Worm (Caenorhabditis elegans): ENCODE data around the gene Y59H11AR.4.

Y59H11AR.4 gene

ce11 chrIV:8631033-8631432, 30.5 kb upstream of the Y59H11AR.4 start, which contains the start of gene dgk-4:
TSS of gene dgk-4 (plus strand) at chrIV:8631333.
- TF ChIP-seq dve-1 (tag; optimal IDR thresholded peaks at IDR 0.05; ENCODE audit: insufficient read depth) (no peak), sdz-12 (GFP tag; optimal IDR thresholded peaks at IDR 0.05) (no peak), unc-130 (GFP tag; optimal IDR thresholded peaks at IDR 0.05) (no peak), vab-7 (GFP tag; IDR thresholded peaks at IDR 0.05) (no peak), madf-9 (GFP tag; conservative IDR thresholded peaks at IDR 0.05) (no peak)

- TF ChIP-seq fkh-10 (GFP tag; optimal IDR thresholded peaks at IDR 0.05) (no peak), hlh-30 (tag; optimal IDR thresholded peaks at IDR 0.05; ENCODE audit: insufficient read depth) (peak; percentile 29)
Observed at ce11 chrIV:8630243-8630642, 29.7 kb upstream of the Y59H11AR.4 start.

DNA sequence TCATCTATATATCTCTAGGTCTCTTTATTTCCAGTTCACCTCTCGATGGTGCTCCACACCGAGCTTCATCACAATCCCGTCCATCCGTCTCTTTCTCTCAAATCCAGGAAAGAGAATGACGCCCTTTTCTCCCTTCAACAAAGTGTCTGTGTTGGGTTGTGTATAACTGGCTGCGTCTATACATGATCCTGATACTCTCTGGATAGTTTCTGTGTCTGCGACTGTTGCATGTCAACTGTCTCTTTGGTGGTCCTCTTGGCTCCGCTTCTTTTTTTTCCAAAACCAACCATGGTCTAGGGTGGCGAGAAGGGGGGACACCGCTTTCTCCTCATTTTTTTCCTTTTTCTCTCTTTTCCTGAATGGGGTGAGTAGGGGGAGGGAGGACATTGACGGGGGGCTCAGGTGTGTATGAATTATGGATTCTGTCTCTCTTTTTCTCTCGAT, 29.1 kb upstream of the Y59H11AR.4 start:
- TF ChIP-seq snpc-1.2 (GFP tag; IDR thresholded peaks at IDR 0.05) (no peak), hlh-30 (tag; optimal IDR thresholded peaks at IDR 0.05; ENCODE audit: insufficient read depth) (peak; percentile 33), zip-11 (GFP tag; IDR thresholded peaks at IDR 0.05) (no peak), hif-1 (tag; optimal IDR thresholded peaks at IDR 0.05) (no peak), hmg-1.1 (GFP tag; IDR thresholded peaks at IDR 0.05) (peak; percentile 68), daf-16 (GFP tag; optimal IDR thresholded peaks at IDR 0.05) (no peak), daf-16 (tag; optimal IDR thresholded peaks at IDR 0.05) (no peak), mep-1 (tag; optimal IDR thresholded peaks at IDR 0.05) (peak; percentile 57), spr-1 (tag; optimal IDR thresholded peaks at IDR 0.05) (no peak), nhr-41 (GFP tag; IDR thresholded peaks at IDR 0.05) (no peak), aha-1 (tag) (peak; percentile 95), set-16 (GFP tag; IDR thresholded peaks at IDR 0.05) (peak; percentile 37; the same call in 1 of the 2 replicates), fkh-10 (GFP tag; optimal IDR thresholded peaks at IDR 0.05) (peak; percentile 7), lsy-2 (tag; optimal IDR thresholded peaks at IDR 0.05) (peak; percentile 29 to 50), nhr-11 (tag; optimal IDR thresholded peaks at IDR 0.05) (peak; percentile 37), rbr-2 (tag; optimal IDR thresholded peaks at IDR 0.05) (peak; percentile 50), tra-1 (GFP tag; IDR thresholded peaks at IDR 0.05) (no peak), ctbp-1 (GFP tag; IDR thresholded peaks at IDR 0.05) (peak; percentile 55; the same call in 1 of the 2 replicates), unc-62 (GFP tag; optimal IDR thresholded peaks at IDR 0.05 in 1 of 2) (peak in 1 of 2 experiments; percentile 96), unc-62 (tag; optimal IDR thresholded peaks at IDR 0.05) (no peak), hlh-11 (tag; optimal IDR thresholded peaks at IDR 0.05) (peak; percentile 51), nhr-237 (tag; optimal IDR thresholded peaks at IDR 0.05) (no peak), mes-2 (tag; optimal IDR thresholded peaks at IDR 0.05; ENCODE audit: poor library complexity, severe bottlenecking) (peak; percentile 14), ztf-11 (tag; optimal IDR thresholded peaks at IDR 0.05) (no peak), lin-38 (GFP tag; IDR thresholded peaks at IDR 0.05) (no peak)

ce11 chrIV:8628262-8628661, 27.7 kb upstream of the Y59H11AR.4 start:
- no peak for TF ChIP-seq hlh-30 (tag; optimal IDR thresholded peaks at IDR 0.05; ENCODE audit: insufficient read depth)
- TF ChIP-seq pha-4 (GFP tag; IDR thresholded peaks at IDR 0.05), result no peak
- TF ChIP-seq pha-4 (tag; optimal IDR thresholded peaks at IDR 0.05), result no peak

ce11 chrIV:8627328-8627727, 26.8 kb upstream of the Y59H11AR.4 start, which contains the start of gene F42A9.11:
TSS of gene F42A9.11 (plus strand) at chrIV:8627637.
- peak; percentile 53 for TF ChIP-seq mes-2 (tag; optimal IDR thresholded peaks at IDR 0.05; ENCODE audit: poor library complexity, severe bottlenecking)
- 0 out of 2 replicates have a peak, but pooled peaks have one; percentile 20 for TF ChIP-seq set-16 (GFP tag; IDR thresholded peaks at IDR 0.05)
- TF ChIP-seq lin-29 (GFP tag; IDR thresholded peaks at IDR 0.05), result no peak
- TF ChIP-seq nhr-28 (tag; optimal IDR thresholded peaks at IDR 0.05), result peak; percentile 66
- peak; percentile 4 for TF ChIP-seq rbr-2 (tag; optimal IDR thresholded peaks at IDR 0.05)
- TF ChIP-seq mxl-3 (GFP tag; optimal IDR thresholded peaks at IDR 0.05), result peak; percentile 73
- peak in 1 of 2 experiments; percentile 44 for TF ChIP-seq lsy-2 (tag; optimal IDR thresholded peaks at IDR 0.05)
- peak in 1 of 2 experiments; percentile 79 for TF ChIP-seq unc-62 (GFP tag; optimal IDR thresholded peaks at IDR 0.05 in 1 of 2)
- TF ChIP-seq unc-62 (tag; optimal IDR thresholded peaks at IDR 0.05), result no peak
- TF ChIP-seq hlh-11 (tag; optimal IDR thresholded peaks at IDR 0.05), result peak; percentile 66
- TF ChIP-seq nhr-25 (tag; optimal IDR thresholded peaks at IDR 0.05; ENCODE audit: borderline replicate concordance, insufficient read depth), result peak; percentile 28
- peak; percentile 51; the same call in 1 of the 2 replicates for TF ChIP-seq T26A8.4 (GFP tag; IDR thresholded peaks at IDR 0.05)
- no peak for TF ChIP-seq lin-15B (tag; optimal IDR thresholded peaks at IDR 0.05)
- peak; percentile 9 for TF ChIP-seq dpl-1 (GFP tag; optimal IDR thresholded peaks at IDR 0.05)
- TF ChIP-seq aha-1 (tag), result peak; percentile 89
- TF ChIP-seq egl-43 (GFP tag; IDR thresholded peaks at IDR 0.05), result peak; percentile 43; the same call in 1 of the 2 replicates
- peak; percentile 53 for TF ChIP-seq hlh-30 (tag; optimal IDR thresholded peaks at IDR 0.05; ENCODE audit: insufficient read depth)
- TF ChIP-seq mdl-1 (tag; optimal IDR thresholded peaks at IDR 0.05), result peak in 1 of 2 experiments; percentile 44
- TF ChIP-seq mxl-2 (GFP tag; conservative IDR thresholded peaks at IDR 0.05), result no peak

Data from whole organism, L4 larva.